Fruit fly (Drosophila melanogaster): ENCODE measurements around the gene Pxt.

The Pxt gene

DNA sequence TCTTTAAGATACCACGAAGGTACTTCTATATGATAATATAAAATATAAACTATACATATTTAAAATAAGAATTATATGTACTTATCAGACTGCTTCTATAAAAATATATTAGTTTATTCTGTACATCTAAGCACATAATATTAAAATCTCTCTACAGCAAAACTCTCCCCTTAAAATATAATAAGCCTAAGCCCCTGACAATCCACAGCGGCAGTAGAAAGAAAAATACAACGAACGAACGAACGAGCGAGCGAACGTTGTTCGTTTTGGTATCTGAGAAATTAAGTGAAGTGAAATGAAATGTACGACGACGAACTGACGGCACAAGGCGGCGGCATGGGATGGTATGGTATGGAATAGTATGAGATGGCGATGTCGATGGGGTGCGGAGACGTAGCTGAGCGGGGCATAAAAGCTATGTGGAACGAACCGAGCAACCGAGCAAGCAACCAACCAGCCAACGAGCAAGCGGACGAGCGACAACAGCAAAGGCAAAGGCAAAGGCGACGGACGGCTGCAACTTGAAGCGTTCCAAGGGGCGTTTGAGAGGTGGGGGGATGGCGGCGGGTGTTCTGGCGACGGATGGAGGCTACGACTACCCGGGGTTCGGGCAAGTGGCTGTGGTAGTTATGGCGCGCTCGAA, 18.6 kb upstream of the Pxt start:
- TF ChIP-seq CG14655 (GFP tag; optimal IDR thresholded peaks at IDR 0.05) = peak; percentile 98
- TF ChIP-seq Snoo (tag; optimal IDR thresholded peaks at IDR 0.05) = peak; percentile 98
- TF ChIP-seq CG9948 (tag; optimal IDR thresholded peaks at IDR 0.05) = peak; percentile 99
- TF ChIP-seq gl (tag; optimal IDR thresholded peaks at IDR 0.05) = peak; percentile 89
- peak; percentile 95 for TF ChIP-seq CG12605 (GFP tag; IDR thresholded peaks at IDR 0.05)
- peak; percentile 96 for TF ChIP-seq Pif1A (GFP tag; optimal IDR thresholded peaks at IDR 0.05)
- peak; percentile 96 for TF ChIP-seq fd96Ca (GFP tag; IDR thresholded peaks at IDR 0.05)
- TF ChIP-seq CG34367 (tag; optimal IDR thresholded peaks at IDR 0.05) = peak; percentile 96
- TF ChIP-seq CG13204 (GFP tag; optimal IDR thresholded peaks at IDR 0.05) = peak; percentile 100
- TF ChIP-seq D1 (tag; optimal IDR thresholded peaks at IDR 0.05) = no peak
- TF ChIP-seq CG15710 (tag; optimal IDR thresholded peaks at IDR 0.05) = peak; percentile 99
- peak; percentile 83 for TF ChIP-seq CG10348 (GFP tag; IDR thresholded peaks at IDR 0.05)
- peak; percentile 94 for TF ChIP-seq rn (GFP tag; IDR thresholded peaks at IDR 0.05)
- peak; percentile 97 for TF ChIP-seq Ets98B (GFP tag; IDR thresholded peaks at IDR 0.05)
- TF ChIP-seq CG8159 (tag; optimal IDR thresholded peaks at IDR 0.05) = peak; percentile 99
- peak; percentile 98 for TF ChIP-seq Pif1B (GFP tag; optimal IDR thresholded peaks at IDR 0.05)
- peak; percentile 75 for TF ChIP-seq EcR (GFP tag; optimal IDR thresholded peaks at IDR 0.05)
- peak; percentile 97 for TF ChIP-seq CG8301 (tag; optimal IDR thresholded peaks at IDR 0.05)
- TF ChIP-seq CG4496 (GFP tag; IDR thresholded peaks at IDR 0.05) = peak; percentile 96
- TF ChIP-seq CG17806 (tag; optimal IDR thresholded peaks at IDR 0.05) = peak; percentile 99
- peak; percentile 98 for TF ChIP-seq CG32121 (GFP tag; IDR thresholded peaks at IDR 0.05)

DNA sequence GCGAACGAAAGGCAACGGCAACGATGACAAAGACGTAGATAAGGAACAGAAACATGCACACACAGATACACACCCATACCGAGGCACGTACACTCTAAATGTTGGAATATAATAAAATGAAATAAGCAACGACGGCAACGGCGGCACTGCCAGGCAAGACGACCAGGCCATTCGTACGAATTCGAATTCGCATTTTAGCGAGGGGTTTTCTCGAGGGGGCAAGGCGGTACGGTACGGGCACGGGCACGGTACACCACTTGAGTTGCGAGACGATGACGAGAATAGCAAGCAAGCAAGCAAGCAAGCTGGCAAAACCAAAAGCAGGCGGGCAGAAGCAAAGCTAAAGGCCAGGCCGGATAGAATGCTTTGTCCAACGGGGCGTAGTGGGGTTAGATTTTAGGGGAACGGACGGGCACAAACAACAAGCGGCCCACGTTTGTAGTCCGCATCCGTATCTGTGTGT, 18.1 kb upstream of the Pxt start:
- peak; percentile 94 for TF ChIP-seq CG13204 (GFP tag; optimal IDR thresholded peaks at IDR 0.05)
- TF ChIP-seq CG12605 (GFP tag; IDR thresholded peaks at IDR 0.05) = peak; percentile 48
- TF ChIP-seq fd96Ca (GFP tag; IDR thresholded peaks at IDR 0.05) = 0 out of 3 replicates have a peak, but pooled peaks have one; percentile 5
- TF ChIP-seq Snoo (tag; optimal IDR thresholded peaks at IDR 0.05) = no peak
- no peak for TF ChIP-seq CG34367 (tag; optimal IDR thresholded peaks at IDR 0.05)
- no peak for TF ChIP-seq CG14655 (GFP tag; optimal IDR thresholded peaks at IDR 0.05)
- TF ChIP-seq CG32121 (GFP tag; IDR thresholded peaks at IDR 0.05) = 0 out of 2 replicates have a peak, but pooled peaks have one; percentile 56
- peak; percentile 75 for TF ChIP-seq EcR (GFP tag; optimal IDR thresholded peaks at IDR 0.05)
- peak; percentile 17 for TF ChIP-seq CG15710 (tag; optimal IDR thresholded peaks at IDR 0.05)

DNA sequence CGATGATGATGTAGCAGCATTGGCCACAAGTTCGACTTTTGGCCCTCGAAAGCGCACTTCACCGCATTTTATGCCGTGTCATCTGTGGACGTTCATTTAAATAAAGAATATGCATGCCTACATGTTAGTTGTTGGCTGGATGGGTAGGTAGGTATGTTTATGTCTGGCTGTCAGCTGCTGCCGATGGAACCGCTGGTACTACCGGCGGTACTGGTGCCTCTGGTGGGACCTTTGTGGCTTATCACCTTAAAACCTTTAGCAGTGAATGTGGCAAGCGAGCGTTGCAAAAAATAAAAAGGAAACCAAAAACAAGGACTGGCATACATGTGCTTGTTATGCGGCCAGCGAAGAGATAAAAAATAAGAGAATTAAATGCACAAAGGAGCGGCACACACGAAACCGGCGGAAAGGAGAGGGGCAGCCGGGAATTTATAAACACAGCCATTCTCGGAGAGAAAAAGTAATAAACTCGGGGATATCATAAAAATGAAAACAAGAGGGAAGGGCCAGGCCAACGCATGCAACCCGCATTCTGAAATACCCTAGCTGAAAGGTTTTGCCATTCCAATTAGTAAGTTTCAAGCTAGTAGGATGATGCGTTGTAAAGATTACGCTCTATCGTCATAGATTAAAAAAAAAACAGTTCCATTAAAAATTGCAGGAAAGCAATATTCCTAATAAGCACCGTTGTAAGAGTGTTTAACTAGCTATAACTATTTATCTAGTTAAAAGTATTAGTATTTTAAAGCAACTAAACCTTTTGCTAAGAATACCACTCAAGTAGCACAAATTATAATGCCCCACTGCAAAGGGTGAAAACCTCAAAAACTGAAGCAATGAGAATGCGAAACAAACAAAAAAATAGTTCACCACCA, 17.0 kb upstream of the Pxt start:
- TF ChIP-seq CG8301 (tag; optimal IDR thresholded peaks at IDR 0.05) (peak; percentile 48), CG15710 (tag; optimal IDR thresholded peaks at IDR 0.05) (peak; percentile 89), EcR (GFP tag; optimal IDR thresholded peaks at IDR 0.05) (peak; percentile 26), Pif1A (GFP tag; optimal IDR thresholded peaks at IDR 0.05) (peak; percentile 71), CG14655 (GFP tag; optimal IDR thresholded peaks at IDR 0.05) (peak; percentile 72), CG17806 (tag; optimal IDR thresholded peaks at IDR 0.05) (peak; percentile 77), CG32121 (GFP tag; IDR thresholded peaks at IDR 0.05) (no peak), CG8159 (tag; optimal IDR thresholded peaks at IDR 0.05) (peak; percentile 88), gl (tag; optimal IDR thresholded peaks at IDR 0.05) (no peak), D1 (tag; optimal IDR thresholded peaks at IDR 0.05) (peak; percentile 53), CG4496 (GFP tag; IDR thresholded peaks at IDR 0.05) (peak; percentile 47; the same call in 1 of the 3 replicates), CG13204 (GFP tag; optimal IDR thresholded peaks at IDR 0.05) (peak; percentile 47), CG12605 (GFP tag; IDR thresholded peaks at IDR 0.05) (no peak), CG9948 (tag; optimal IDR thresholded peaks at IDR 0.05) (peak; percentile 87), rn (GFP tag; IDR thresholded peaks at IDR 0.05) (peak; percentile 35; the same call in 1 of the 2 replicates), Pif1B (GFP tag; optimal IDR thresholded peaks at IDR 0.05) (peak; percentile 43), CG34367 (tag; optimal IDR thresholded peaks at IDR 0.05) (peak; percentile 87), Ets98B (GFP tag; IDR thresholded peaks at IDR 0.05) (no peak; the same call in 1 of the 2 replicates), CG10348 (GFP tag; IDR thresholded peaks at IDR 0.05) (no peak), fd96Ca (GFP tag; IDR thresholded peaks at IDR 0.05) (peak; percentile 46; the same call in 1 of the 3 replicates), Snoo (tag; optimal IDR thresholded peaks at IDR 0.05) (peak; percentile 62)

DNA sequence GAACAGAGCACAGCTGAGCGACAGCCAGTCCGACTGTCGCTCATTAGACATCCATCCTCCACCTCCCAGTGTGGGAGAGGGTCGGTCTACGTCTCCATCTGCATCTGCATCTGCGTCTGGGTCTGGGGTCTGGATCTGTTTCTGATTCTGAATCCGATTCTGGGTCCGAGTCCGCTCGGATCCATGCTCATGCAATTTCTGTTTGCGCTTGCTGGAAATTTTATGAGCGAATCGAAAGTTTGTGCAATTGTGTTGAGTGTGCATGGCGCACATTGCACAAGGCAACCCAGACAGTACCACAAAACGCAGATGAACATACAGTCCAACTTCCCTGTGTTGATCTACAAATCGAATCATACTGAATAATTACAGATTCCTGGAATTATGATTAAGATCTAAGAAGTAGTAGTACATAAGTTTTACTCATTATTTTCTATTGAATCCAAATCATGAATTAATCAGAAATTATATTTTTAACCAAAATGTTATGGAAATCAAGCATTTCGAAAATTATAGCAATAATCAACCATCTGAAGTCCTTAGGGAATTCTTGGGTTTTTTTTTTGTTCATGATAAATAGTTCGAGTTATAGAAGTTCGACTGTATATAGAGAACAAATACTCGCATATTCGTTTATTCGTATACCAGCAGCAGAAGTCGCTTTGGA, 16.1 kb upstream of the Pxt start:
- TF ChIP-seq Pif1B (GFP tag; optimal IDR thresholded peaks at IDR 0.05) (peak; percentile 95), gl (tag; optimal IDR thresholded peaks at IDR 0.05) (peak; percentile 91), CG8159 (tag; optimal IDR thresholded peaks at IDR 0.05) (peak; percentile 98), Snoo (tag; optimal IDR thresholded peaks at IDR 0.05) (peak; percentile 89), EcR (GFP tag; optimal IDR thresholded peaks at IDR 0.05) (no peak), Pif1A (GFP tag; optimal IDR thresholded peaks at IDR 0.05) (peak; percentile 95), CG13204 (GFP tag; optimal IDR thresholded peaks at IDR 0.05) (no peak), CG9948 (tag; optimal IDR thresholded peaks at IDR 0.05) (peak; percentile 97), CG10348 (GFP tag; IDR thresholded peaks at IDR 0.05) (peak; percentile 78), Ets98B (GFP tag; IDR thresholded peaks at IDR 0.05) (peak; percentile 86), CG8301 (tag; optimal IDR thresholded peaks at IDR 0.05) (peak; percentile 98), CG14655 (GFP tag; optimal IDR thresholded peaks at IDR 0.05) (peak; percentile 98), CG32121 (GFP tag; IDR thresholded peaks at IDR 0.05) (peak; percentile 93), rn (GFP tag; IDR thresholded peaks at IDR 0.05) (peak; percentile 82), CG4496 (GFP tag; IDR thresholded peaks at IDR 0.05) (peak; percentile 88), CG34367 (tag; optimal IDR thresholded peaks at IDR 0.05) (peak; percentile 90), CG15710 (tag; optimal IDR thresholded peaks at IDR 0.05) (peak; percentile 95), fd96Ca (GFP tag; IDR thresholded peaks at IDR 0.05) (peak; percentile 51; the same call in 2 of the 3 replicates), D1 (tag; optimal IDR thresholded peaks at IDR 0.05) (peak; percentile 94), CG12605 (GFP tag; IDR thresholded peaks at IDR 0.05) (peak; percentile 83), CG17806 (tag; optimal IDR thresholded peaks at IDR 0.05) (peak; percentile 97)
